Worm (Caenorhabditis elegans) whole organism, L3 larva: ENCODE data around the gene sorf-1.

Experiments
- R02D3.7 ChIP-seq: fragments of 150-350 bp; optimal IDR thresholded peaks from 2 replicates; lab custom pipeline; 2014; ENCODE audit warnings: missing biosample characterization, missing genetic modification characterization
- ZK546.5 ChIP-seq: sonication (generic microtip); optimal IDR thresholded peaks from 2 replicates; lab custom pipeline; 2017; ENCODE audit warnings: missing biosample characterization, missing genetic modification characterization
- aly-2 ChIP-seq: fragments of 150-350 bp; optimal IDR thresholded peaks from 2 replicates; lab custom pipeline; 2014; ENCODE audit warnings: missing biosample characterization, missing genetic modification characterization
- ama-1 ChIP-seq: fragments of 150-350 bp; optimal IDR thresholded peaks from 2 replicates; lab custom pipeline; 2018
- ceh-16 ChIP-seq: sonication (generic microtip); optimal IDR thresholded peaks from 2 replicates; lab custom pipeline; 2017; ENCODE audit warnings: missing biosample characterization, missing genetic modification characterization
- ceh-28 ChIP-seq: fragments of 150-350 bp; optimal IDR thresholded peaks from 2 replicates; lab custom pipeline; 2014; ENCODE audit warnings: missing biosample characterization, missing genetic modification reagents, missing genetic modification characterization
- ceh-82 ChIP-seq: fragments of 150-350 bp; optimal IDR thresholded peaks from 2 replicates; lab custom pipeline; 2014; ENCODE audit warnings: missing biosample characterization, missing genetic modification characterization
- ceh-9 ChIP-seq: sonication (generic microtip); optimal IDR thresholded peaks from 2 replicates; lab custom pipeline; 2018; ENCODE audit warnings: missing biosample characterization, missing genetic modification characterization
- daf-12 ChIP-seq: fragments of 150-350 bp; optimal IDR thresholded peaks from 2 replicates; lab custom pipeline; 2014; ENCODE audit warnings: missing biosample characterization, missing genetic modification reagents, missing genetic modification characterization
- egl-27 ChIP-seq: sonication (generic microtip); optimal IDR thresholded peaks from 4 replicates; lab custom pipeline; 2017; ENCODE audit warnings: missing biosample characterization, missing genetic modification reagents, missing genetic modification characterization
- egl-5 ChIP-seq: fragments of 150-350 bp; optimal IDR thresholded peaks from 2 replicates; lab custom pipeline; 2017; ENCODE audit warnings: missing biosample characterization, missing genetic modification reagents, missing genetic modification characterization, inconsistent platforms
- elt-1 ChIP-seq: fragments of 150-350 bp; optimal IDR thresholded peaks from 2 replicates; lab custom pipeline; 2014; ENCODE audit warnings: missing biosample characterization, missing genetic modification characterization
- elt-2 ChIP-seq: sonication (generic microtip); optimal IDR thresholded peaks from 2 replicates; lab custom pipeline; 2016; ENCODE audit warnings: missing genetic modification reagents, mild to moderate bottlenecking, missing genetic modification characterization, missing compliant biosample characterization
- elt-3 ChIP-seq, 3 experiments: fragments of 150-350 bp in 1 of 3; sonication (generic microtip) in 2 of 3; optimal IDR thresholded peaks; 2 replicates in 2 of 3; 4 replicates in 1 of 3; lab custom pipeline; 2014 to 2017; ENCODE audit warnings: missing biosample characterization in 3 of 3, missing genetic modification characterization in 3 of 3
- eor-1 ChIP-seq, 2 experiments: fragments of 150-350 bp; optimal IDR thresholded peaks; 2 replicates each; lab custom pipeline; 2014 to 2018; ENCODE audit warnings: missing biosample characterization in 2 of 2, missing genetic modification characterization in 2 of 2
- fkh-10 ChIP-seq: sonication (generic microtip); optimal IDR thresholded peaks from 2 replicates; lab custom pipeline; 2017; ENCODE audit warnings: missing biosample characterization, missing genetic modification reagents, missing genetic modification characterization
- fkh-2 ChIP-seq: fragments of 150-350 bp; optimal IDR thresholded peaks from 2 replicates; lab custom pipeline; 2014; ENCODE audit warnings: missing biosample characterization, missing genetic modification reagents, missing genetic modification characterization
- fos-1 ChIP-seq: fragments of 150-350 bp; optimal IDR thresholded peaks from 2 replicates; lab custom pipeline; 2014; ENCODE audit warnings: missing biosample characterization, missing genetic modification characterization
- hmg-11 ChIP-seq: sonication (generic microtip); optimal IDR thresholded peaks from 2 replicates; lab custom pipeline; 2016; ENCODE audit warnings: missing genetic modification characterization, missing compliant biosample characterization
- jun-1 ChIP-seq: fragments of 150-350 bp; optimal IDR thresholded peaks from 2 replicates; lab custom pipeline; 2014; ENCODE audit warnings: missing biosample characterization, missing genetic modification reagents, missing genetic modification characterization
- lin-15B ChIP-seq: fragments of 150-350 bp; optimal IDR thresholded peaks from 2 replicates; lab custom pipeline; 2014; ENCODE audit warnings: missing biosample characterization, missing genetic modification characterization
- lin-39 ChIP-seq: fragments of 150-350 bp; optimal IDR thresholded peaks from 2 replicates; lab custom pipeline; 2018; ENCODE audit warnings: missing biosample characterization, missing genetic modification reagents, missing genetic modification characterization
- lsy-12 ChIP-seq: sonication (generic microtip); optimal IDR thresholded peaks from 2 replicates; lab custom pipeline; 2016; ENCODE audit warnings: mild to moderate bottlenecking, missing genetic modification characterization, missing compliant biosample characterization
- mdl-1 ChIP-seq: fragments of 150-350 bp; optimal IDR thresholded peaks from 2 replicates; lab custom pipeline; 2014; ENCODE audit warnings: missing biosample characterization, missing genetic modification characterization
- mml-1 ChIP-seq: fragments of 150-350 bp; sonication (generic microtip); optimal IDR thresholded peaks from 3 replicates; lab custom pipeline; 2014; ENCODE audit warnings: missing biosample characterization, missing genetic modification characterization
- nfya-1 ChIP-seq: sonication (generic microtip); optimal IDR thresholded peaks from 2 replicates; lab custom pipeline; 2017; ENCODE audit warnings: missing genetic modification characterization, mild to moderate bottlenecking, missing compliant biosample characterization, antibody characterized with exemption, moderate library complexity; ENCODE audit not compliant: insufficient read depth
- nhr-11 ChIP-seq: fragments of 150-350 bp; optimal IDR thresholded peaks from 2 replicates; lab custom pipeline; 2014; ENCODE audit warnings: missing biosample characterization, missing genetic modification characterization
- nhr-12 ChIP-seq: fragments of 150-350 bp; optimal IDR thresholded peaks from 2 replicates; lab custom pipeline; 2014; ENCODE audit warnings: missing biosample characterization, missing genetic modification characterization
- nhr-23 ChIP-seq: fragments of 150-350 bp; optimal IDR thresholded peaks from 2 replicates; lab custom pipeline; 2014; ENCODE audit warnings: missing biosample characterization, missing genetic modification reagents, missing genetic modification characterization
- nhr-237 ChIP-seq: fragments of 150-350 bp; optimal IDR thresholded peaks from 2 replicates; lab custom pipeline; 2014; ENCODE audit warnings: missing biosample characterization, missing genetic modification characterization
- nhr-25 ChIP-seq: sonication (generic microtip); optimal IDR thresholded peaks from 2 replicates; lab custom pipeline; 2017; ENCODE audit warnings: missing biosample characterization, missing genetic modification characterization
- nhr-28 ChIP-seq: fragments of 150-350 bp; optimal IDR thresholded peaks from 2 replicates; lab custom pipeline; 2014; ENCODE audit warnings: missing biosample characterization, missing genetic modification characterization
- nhr-43 ChIP-seq: sonication (generic microtip); optimal IDR thresholded peaks from 2 replicates; lab custom pipeline; 2016; ENCODE audit warnings: mild to moderate bottlenecking, missing genetic modification characterization, missing compliant biosample characterization; ENCODE audit not compliant: poor library complexity, severe bottlenecking
- nhr-67 ChIP-seq: fragments of 150-350 bp; optimal IDR thresholded peaks from 2 replicates; lab custom pipeline; 2014; ENCODE audit warnings: missing biosample characterization, missing genetic modification characterization
- nhr-76 ChIP-seq: fragments of 150-350 bp; sonication (generic microtip); optimal IDR thresholded peaks from 5 replicates; lab custom pipeline; 2014; ENCODE audit warnings: missing biosample characterization, missing genetic modification characterization
- nhr-77 ChIP-seq: fragments of 150-350 bp; optimal IDR thresholded peaks from 2 replicates; lab custom pipeline; 2014; ENCODE audit warnings: missing biosample characterization, missing genetic modification characterization
- pha-4 ChIP-seq: fragments of 150-350 bp; optimal IDR thresholded peaks from 2 replicates; lab custom pipeline; 2014; ENCODE audit warnings: missing biosample characterization, missing genetic modification reagents, missing genetic modification characterization
- pqm-1 ChIP-seq: fragments of 150-350 bp; optimal IDR thresholded peaks from 2 replicates; lab custom pipeline; 2017; ENCODE audit warnings: missing biosample characterization, missing genetic modification characterization, inconsistent platforms
- sea-2 ChIP-seq: fragments of 150-350 bp; sonication (generic microtip); optimal IDR thresholded peaks from 4 replicates; lab custom pipeline; 2014; ENCODE audit warnings: missing biosample characterization, missing genetic modification reagents, missing genetic modification characterization
- skn-1 ChIP-seq: fragments of 150-350 bp; optimal IDR thresholded peaks from 2 replicates; lab custom pipeline; 2014; ENCODE audit warnings: missing biosample characterization, missing genetic modification characterization
- snpc-4 ChIP-seq: fragments of 150-350 bp; optimal IDR thresholded peaks from 2 replicates; lab custom pipeline; 2014; ENCODE audit warnings: missing biosample characterization, missing genetic modification characterization
- tbx-2 ChIP-seq: sonication (generic microtip); optimal IDR thresholded peaks from 2 replicates; lab custom pipeline; 2016; ENCODE audit warnings: mild to moderate bottlenecking, missing genetic modification characterization, missing compliant biosample characterization
- unc-39 ChIP-seq: sonication (generic microtip); optimal IDR thresholded peaks from 4 replicates; lab custom pipeline; 2017; ENCODE audit warnings: missing biosample characterization, missing genetic modification characterization
- unc-62 ChIP-seq: fragments of 150-350 bp; sonication (generic microtip); optimal IDR thresholded peaks from 4 replicates; lab custom pipeline; 2014; ENCODE audit warnings: missing biosample characterization, missing genetic modification reagents, missing genetic modification characterization
- zag-1 ChIP-seq: fragments of 150-350 bp; optimal IDR thresholded peaks from 2 replicates; lab custom pipeline; 2014; ENCODE audit warnings: missing biosample characterization, missing genetic modification characterization
- ztf-11 ChIP-seq: fragments of 150-350 bp; optimal IDR thresholded peaks from 2 replicates; lab custom pipeline; 2014; ENCODE audit warnings: missing biosample characterization, missing genetic modification characterization
- ztf-4 ChIP-seq: fragments of 150-350 bp; optimal IDR thresholded peaks from 2 replicates; lab custom pipeline; 2014; ENCODE audit warnings: missing biosample characterization, missing genetic modification characterization

Gene sorf-1

DNA sequence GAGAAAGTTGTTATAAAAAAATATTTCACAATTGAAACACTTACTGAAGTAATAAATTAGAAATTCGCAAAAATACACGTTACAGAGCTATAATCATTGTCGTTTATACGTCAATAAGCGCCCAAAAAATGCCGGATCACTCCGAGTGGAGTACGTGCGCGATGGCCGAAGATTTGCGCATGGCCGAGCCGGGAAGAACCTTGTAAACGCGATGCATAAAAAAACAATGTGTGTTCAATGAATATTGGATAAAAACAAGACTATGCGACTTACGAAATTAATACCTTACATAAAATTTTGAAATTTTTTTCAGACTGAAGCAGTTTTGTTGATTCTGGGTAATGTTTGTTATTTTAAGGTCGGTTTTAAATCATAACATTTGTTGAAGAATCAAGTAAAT is at the start of gene sorf-1:
Gene sorf-1, minus strand, starts transcription at position 135 of the 400 bp plus-strand sequence.
- no peak for TF ChIP-seq pqm-1 (tag; lab: Kevin White, UChicago)
- TF ChIP-seq ceh-16 (tag; lab: Kevin White, UChicago), result no peak
- TF ChIP-seq ceh-28 (tag; lab: Kevin White, UChicago), result no peak
- TF ChIP-seq mml-1 (tag; lab: Kevin White, UChicago), result no peak
- TF ChIP-seq fkh-10 (GFP tag; lab: Kevin White, UChicago), result no peak
- no peak for TF ChIP-seq eor-1 (tag; optimal IDR thresholded peaks at IDR 0.05; lab: Kevin White, UChicago)
- TF ChIP-seq ceh-9 (tag; lab: Kevin White, UChicago), result no peak
- TF ChIP-seq nhr-12, result no peak
- TF ChIP-seq fkh-2 (tag; lab: Kevin White, UChicago), result no peak
- TF ChIP-seq snpc-4, result no peak
- TF ChIP-seq hmg-11 (tag; lab: Kevin White, UChicago), result peak; percentile 59
- no peak for TF ChIP-seq fos-1 (tag; lab: Kevin White, UChicago)
- TF ChIP-seq ZK546.5, result no peak
- TF ChIP-seq unc-39 (tag; lab: Kevin White, UChicago), result no peak
- no peak for TF ChIP-seq nhr-11
- TF ChIP-seq R02D3.7, result no peak
- peak; percentile 11 for TF ChIP-seq nhr-23 (tag; lab: Kevin White, UChicago)
- TF ChIP-seq lin-39 (tag; lab: Kevin White, UChicago), result peak; percentile 23
- TF ChIP-seq egl-5 (tag; lab: Kevin White, UChicago), result no peak
- TF ChIP-seq sea-2, result no peak
- TF ChIP-seq unc-62 (GFP tag; lab: Kevin White, UChicago), result no peak
- TF ChIP-seq elt-2 (tag; lab: Kevin White, UChicago), result peak; percentile 9
- no peak for TF ChIP-seq mdl-1 (tag; lab: Kevin White, UChicago)
- no peak for TF ChIP-seq zag-1 (tag; lab: Kevin White, UChicago)
- no peak for TF ChIP-seq nhr-77
- TF ChIP-seq elt-1 (tag; lab: Kevin White, UChicago), result no peak
- no peak for TF ChIP-seq lsy-12 (tag; lab: Kevin White, UChicago)
- TF ChIP-seq nfya-1 (tag; lab: Kevin White, UChicago), result peak; percentile 22
- TF ChIP-seq ztf-11 (tag; lab: Kevin White, UChicago), result no peak
- TF ChIP-seq nhr-25 (tag; lab: Kevin White, UChicago), result peak; percentile 11
- no peak for TF ChIP-seq ama-1 (lab: Kevin White, UChicago)
- TF ChIP-seq skn-1, result no peak
- no peak for TF ChIP-seq ceh-82 (tag; lab: Kevin White, UChicago)
- TF ChIP-seq elt-3 (tag; optimal IDR thresholded peaks at IDR 0.05; lab: Kevin White, UChicago), result no peak
- TF ChIP-seq jun-1 (tag; lab: Kevin White, UChicago), result no peak
- TF ChIP-seq pha-4, result peak; percentile 19
- TF ChIP-seq nhr-237, result no peak
- no peak for TF ChIP-seq nhr-67 (tag; lab: Kevin White, UChicago)
- TF ChIP-seq nhr-28 (tag; lab: Kevin White, UChicago), result no peak
- no peak for TF ChIP-seq daf-12 (tag; lab: Kevin White, UChicago)
- no peak for TF ChIP-seq aly-2
- no peak for TF ChIP-seq nhr-76 (tag; lab: Kevin White, UChicago)
- no peak for TF ChIP-seq ztf-4 (tag; lab: Kevin White, UChicago)
- TF ChIP-seq tbx-2 (tag; lab: Kevin White, UChicago), result no peak
- peak; percentile 1 for TF ChIP-seq lin-15B
- TF ChIP-seq nhr-43 (tag; lab: Kevin White, UChicago), result peak; percentile 18
- no peak for TF ChIP-seq egl-27 (tag; lab: Kevin White, UChicago)
